Worm (Caenorhabditis elegans): ENCODE data around the gene dlc-4.

Gene dlc-4

ce11 chrIV:16483273-16484204 is 40.5 kb downstream of the dlc-4 start:
- peak; percentile 11 for TF ChIP-seq ceh-28 (tag; optimal IDR thresholded peaks at IDR 0.05)
- no peak for TF ChIP-seq elt-3 (tag; optimal IDR thresholded peaks at IDR 0.05)
- no peak for TF ChIP-seq jun-1 (tag; optimal IDR thresholded peaks at IDR 0.05)

ce11 chrIV:16488921-16489320 is 45.9 kb downstream of the dlc-4 start, which contains the start of gene rho-1:
Gene rho-1 (minus strand): TSS chrIV:16489021.
- no peak for TF ChIP-seq aly-2 (tag; optimal IDR thresholded peaks at IDR 0.05)
- TF ChIP-seq nhr-12 (tag; optimal IDR thresholded peaks at IDR 0.05) = no peak
- TF ChIP-seq ztf-11 (tag; optimal IDR thresholded peaks at IDR 0.05) = no peak

- TF ChIP-seq ceh-82 (tag; optimal IDR thresholded peaks at IDR 0.05) = no peak
- peak; percentile 88 for TF ChIP-seq nhr-25 (tag; optimal IDR thresholded peaks at IDR 0.05)
- TF ChIP-seq egl-27 (tag; optimal IDR thresholded peaks at IDR 0.05) = no peak
- no peak for TF ChIP-seq eor-1 (tag; optimal IDR thresholded peaks at IDR 0.05)
- TF ChIP-seq nhr-77 (tag; optimal IDR thresholded peaks at IDR 0.05) = no peak
- peak; percentile 94 for TF ChIP-seq jun-1 (tag; optimal IDR thresholded peaks at IDR 0.05)
- TF ChIP-seq skn-1 (tag; optimal IDR thresholded peaks at IDR 0.05) = peak; percentile 41
- TF ChIP-seq nhr-28 (tag; optimal IDR thresholded peaks at IDR 0.05) = no peak
- TF ChIP-seq nfya-1 (tag; optimal IDR thresholded peaks at IDR 0.05; ENCODE audit: insufficient read depth) = peak; percentile 43
- no peak for TF ChIP-seq ztf-11 (tag; optimal IDR thresholded peaks at IDR 0.05)
- TF ChIP-seq unc-39 (tag; optimal IDR thresholded peaks at IDR 0.05) = no peak
- peak; percentile 63 for TF ChIP-seq pha-4 (tag; optimal IDR thresholded peaks at IDR 0.05)
- TF ChIP-seq ceh-28 (tag; optimal IDR thresholded peaks at IDR 0.05) = peak; percentile 75
- TF ChIP-seq lsy-12 (tag; optimal IDR thresholded peaks at IDR 0.05) = no peak
- peak; percentile 70 for TF ChIP-seq pqm-1 (tag; optimal IDR thresholded peaks at IDR 0.05)
- TF ChIP-seq nhr-76 (tag; optimal IDR thresholded peaks at IDR 0.05) = no peak
- TF ChIP-seq hmg-11 (tag; optimal IDR thresholded peaks at IDR 0.05) = peak; percentile 55
- TF ChIP-seq ama-1 (optimal IDR thresholded peaks at IDR 0.05) = peak; percentile 71
- peak; percentile 83 for TF ChIP-seq fos-1 (tag; optimal IDR thresholded peaks at IDR 0.05)
- TF ChIP-seq egl-5 (tag; optimal IDR thresholded peaks at IDR 0.05) = peak; percentile 57
- TF ChIP-seq nhr-23 (tag; optimal IDR thresholded peaks at IDR 0.05) = peak; percentile 66
- TF ChIP-seq lin-15B (tag; optimal IDR thresholded peaks at IDR 0.05) = peak; percentile 1
- no peak for TF ChIP-seq sea-2 (GFP tag; optimal IDR thresholded peaks at IDR 0.05)
- TF ChIP-seq elt-2 (tag; optimal IDR thresholded peaks at IDR 0.05) = peak; percentile 76
- TF ChIP-seq lin-39 (tag; optimal IDR thresholded peaks at IDR 0.05) = peak; percentile 51
Measured at ce11 chrIV:16489958-16490357, 46.9 kb downstream of the dlc-4 start.

- peak; percentile 54 for TF ChIP-seq pha-4 (tag; optimal IDR thresholded peaks at IDR 0.05)
- peak; percentile 66 for TF ChIP-seq elt-2 (tag; optimal IDR thresholded peaks at IDR 0.05)
- TF ChIP-seq aly-2 (tag; optimal IDR thresholded peaks at IDR 0.05) = no peak
- no peak for TF ChIP-seq egl-27 (tag; optimal IDR thresholded peaks at IDR 0.05)
- no peak for TF ChIP-seq nhr-67 (tag; optimal IDR thresholded peaks at IDR 0.05)
- peak; percentile 61 for TF ChIP-seq lin-15B (tag; optimal IDR thresholded peaks at IDR 0.05)
- TF ChIP-seq nhr-11 (tag; optimal IDR thresholded peaks at IDR 0.05) = peak; percentile 75
- TF ChIP-seq ama-1 (optimal IDR thresholded peaks at IDR 0.05) = peak; percentile 70
- TF ChIP-seq lin-39 (tag; optimal IDR thresholded peaks at IDR 0.05) = peak; percentile 71
- no peak for TF ChIP-seq eor-1 (tag; optimal IDR thresholded peaks at IDR 0.05)
- TF ChIP-seq elt-1 (tag; optimal IDR thresholded peaks at IDR 0.05) = peak; percentile 5
- no peak for TF ChIP-seq egl-5 (tag; optimal IDR thresholded peaks at IDR 0.05)
- peak; percentile 5 for TF ChIP-seq skn-1 (tag; optimal IDR thresholded peaks at IDR 0.05)
- TF ChIP-seq fkh-2 (tag; optimal IDR thresholded peaks at IDR 0.05) = no peak
- peak; percentile 63 for TF ChIP-seq unc-62 (GFP tag; optimal IDR thresholded peaks at IDR 0.05)
- peak; percentile 65 for TF ChIP-seq nfya-1 (tag; optimal IDR thresholded peaks at IDR 0.05; ENCODE audit: insufficient read depth)
- TF ChIP-seq ZK546.5 (tag; optimal IDR thresholded peaks at IDR 0.05) = no peak
- no peak for TF ChIP-seq mml-1 (tag; optimal IDR thresholded peaks at IDR 0.05)
- TF ChIP-seq nhr-77 (tag; optimal IDR thresholded peaks at IDR 0.05) = no peak
- peak; percentile 31 for TF ChIP-seq sea-2 (GFP tag; optimal IDR thresholded peaks at IDR 0.05)
- peak; percentile 32 for TF ChIP-seq nhr-43 (tag; optimal IDR thresholded peaks at IDR 0.05; ENCODE audit: poor library complexity, severe bottlenecking)
- peak; percentile 31 for TF ChIP-seq pqm-1 (tag; optimal IDR thresholded peaks at IDR 0.05)
- TF ChIP-seq hmg-11 (tag; optimal IDR thresholded peaks at IDR 0.05) = peak; percentile 88
- TF ChIP-seq tbx-2 (tag; optimal IDR thresholded peaks at IDR 0.05) = peak; percentile 21
- peak; percentile 65 for TF ChIP-seq jun-1 (tag; optimal IDR thresholded peaks at IDR 0.05)
- peak; percentile 56 for TF ChIP-seq lsy-12 (tag; optimal IDR thresholded peaks at IDR 0.05)
- no peak for TF ChIP-seq R02D3.7 (tag; optimal IDR thresholded peaks at IDR 0.05)
- TF ChIP-seq nhr-28 (tag; optimal IDR thresholded peaks at IDR 0.05) = no peak
- TF ChIP-seq ceh-28 (tag; optimal IDR thresholded peaks at IDR 0.05) = peak; percentile 5
- TF ChIP-seq snpc-4 (tag; optimal IDR thresholded peaks at IDR 0.05) = peak; percentile 3
Measured at ce11 chrIV:16491411-16492036, 48.5 kb downstream of the dlc-4 start.

All from whole organism, L3 larva.